Worm (Caenorhabditis elegans) whole organism, L4/young adult: ENCODE measurements around the gene F57A8.7.

Experiments used
- W03F9.2 ChIP-seq: fragments of 150-350 bp; optimal IDR thresholded peaks from 2 replicates; lab custom pipeline; 2014; ENCODE audit warnings: missing biosample characterization, missing genetic modification characterization
- him-1 ChIP-seq: sonication (generic microtip); optimal IDR thresholded peaks from 2 replicates; lab custom pipeline; 2016; ENCODE audit warnings: missing genotype, missing genetic modification reagents, missing genetic modification characterization, missing compliant biosample characterization

DNA sequence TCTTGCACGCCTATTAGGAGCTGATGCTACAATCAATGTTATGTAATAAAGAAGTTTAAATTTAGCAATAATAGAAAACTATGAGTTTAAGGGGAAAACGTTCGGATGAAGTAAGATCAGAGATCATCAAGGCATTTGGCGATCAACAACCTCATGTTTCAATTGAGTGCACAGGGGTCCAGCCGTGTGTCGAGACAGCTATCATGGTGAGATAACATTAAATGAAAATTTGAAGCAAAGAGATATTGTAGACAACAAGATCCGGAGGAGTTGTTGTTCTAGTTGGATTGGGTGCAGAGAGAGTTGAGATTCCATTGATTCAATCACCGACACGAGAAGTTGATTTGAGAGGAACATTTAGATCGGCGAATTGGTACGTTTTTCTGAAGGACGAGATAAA lies 10.6 kb downstream of the F57A8.7 start:
- TF ChIP-seq him-1 (tag; lab: Kevin White, UChicago) = no peak
- no peak for TF ChIP-seq W03F9.2
